Worm (Caenorhabditis elegans) whole organism, L3 larva: ENCODE data around the gene C25G6.4.

ENCODE experiments used
- ZK546.5 ChIP-seq: sonication (generic microtip); optimal IDR thresholded peaks from 2 replicates; lab custom pipeline; 2017; ENCODE audit warnings: missing biosample characterization, missing genetic modification characterization
- aly-2 ChIP-seq: fragments of 150-350 bp; optimal IDR thresholded peaks from 2 replicates; lab custom pipeline; 2014; ENCODE audit warnings: missing biosample characterization, missing genetic modification characterization
- ama-1 ChIP-seq: fragments of 150-350 bp; optimal IDR thresholded peaks from 2 replicates; lab custom pipeline; 2018
- ceh-16 ChIP-seq: sonication (generic microtip); optimal IDR thresholded peaks from 2 replicates; lab custom pipeline; 2017; ENCODE audit warnings: missing biosample characterization, missing genetic modification characterization
- ceh-28 ChIP-seq: fragments of 150-350 bp; optimal IDR thresholded peaks from 2 replicates; lab custom pipeline; 2014; ENCODE audit warnings: missing biosample characterization, missing genetic modification reagents, missing genetic modification characterization
- ceh-9 ChIP-seq: sonication (generic microtip); optimal IDR thresholded peaks from 2 replicates; lab custom pipeline; 2018; ENCODE audit warnings: missing biosample characterization, missing genetic modification characterization
- egl-5 ChIP-seq: fragments of 150-350 bp; optimal IDR thresholded peaks from 2 replicates; lab custom pipeline; 2017; ENCODE audit warnings: missing biosample characterization, missing genetic modification reagents, missing genetic modification characterization, inconsistent platforms
- elt-2 ChIP-seq: sonication (generic microtip); optimal IDR thresholded peaks from 2 replicates; lab custom pipeline; 2016; ENCODE audit warnings: missing genetic modification reagents, mild to moderate bottlenecking, missing genetic modification characterization, missing compliant biosample characterization
- elt-3 ChIP-seq, 3 experiments: fragments of 150-350 bp in 1 of 3; sonication (generic microtip) in 2 of 3; optimal IDR thresholded peaks; 2 replicates in 2 of 3; 4 replicates in 1 of 3; lab custom pipeline; 2014 to 2017; ENCODE audit warnings: missing biosample characterization in 3 of 3, missing genetic modification characterization in 3 of 3
- eor-1 ChIP-seq, 2 experiments: fragments of 150-350 bp; optimal IDR thresholded peaks; 2 replicates each; lab custom pipeline; 2014 to 2018; ENCODE audit warnings: missing biosample characterization in 2 of 2, missing genetic modification characterization in 2 of 2
- fos-1 ChIP-seq: fragments of 150-350 bp; optimal IDR thresholded peaks from 2 replicates; lab custom pipeline; 2014; ENCODE audit warnings: missing biosample characterization, missing genetic modification characterization
- hmg-11 ChIP-seq: sonication (generic microtip); optimal IDR thresholded peaks from 2 replicates; lab custom pipeline; 2016; ENCODE audit warnings: missing genetic modification characterization, missing compliant biosample characterization
- jun-1 ChIP-seq: fragments of 150-350 bp; optimal IDR thresholded peaks from 2 replicates; lab custom pipeline; 2014; ENCODE audit warnings: missing biosample characterization, missing genetic modification reagents, missing genetic modification characterization
- lin-15B ChIP-seq: fragments of 150-350 bp; optimal IDR thresholded peaks from 2 replicates; lab custom pipeline; 2014; ENCODE audit warnings: missing biosample characterization, missing genetic modification characterization
- lsy-12 ChIP-seq: sonication (generic microtip); optimal IDR thresholded peaks from 2 replicates; lab custom pipeline; 2016; ENCODE audit warnings: mild to moderate bottlenecking, missing genetic modification characterization, missing compliant biosample characterization
- mml-1 ChIP-seq: fragments of 150-350 bp; sonication (generic microtip); optimal IDR thresholded peaks from 3 replicates; lab custom pipeline; 2014; ENCODE audit warnings: missing biosample characterization, missing genetic modification characterization
- nfya-1 ChIP-seq: sonication (generic microtip); optimal IDR thresholded peaks from 2 replicates; lab custom pipeline; 2017; ENCODE audit warnings: missing genetic modification characterization, mild to moderate bottlenecking, missing compliant biosample characterization, antibody characterized with exemption, moderate library complexity; ENCODE audit not compliant: insufficient read depth
- nhr-12 ChIP-seq: fragments of 150-350 bp; optimal IDR thresholded peaks from 2 replicates; lab custom pipeline; 2014; ENCODE audit warnings: missing biosample characterization, missing genetic modification characterization
- nhr-23 ChIP-seq: fragments of 150-350 bp; optimal IDR thresholded peaks from 2 replicates; lab custom pipeline; 2014; ENCODE audit warnings: missing biosample characterization, missing genetic modification reagents, missing genetic modification characterization
- nhr-237 ChIP-seq: fragments of 150-350 bp; optimal IDR thresholded peaks from 2 replicates; lab custom pipeline; 2014; ENCODE audit warnings: missing biosample characterization, missing genetic modification characterization
- nhr-28 ChIP-seq: fragments of 150-350 bp; optimal IDR thresholded peaks from 2 replicates; lab custom pipeline; 2014; ENCODE audit warnings: missing biosample characterization, missing genetic modification characterization
- nhr-43 ChIP-seq: sonication (generic microtip); optimal IDR thresholded peaks from 2 replicates; lab custom pipeline; 2016; ENCODE audit warnings: mild to moderate bottlenecking, missing genetic modification characterization, missing compliant biosample characterization; ENCODE audit not compliant: poor library complexity, severe bottlenecking
- nhr-67 ChIP-seq: fragments of 150-350 bp; optimal IDR thresholded peaks from 2 replicates; lab custom pipeline; 2014; ENCODE audit warnings: missing biosample characterization, missing genetic modification characterization
- nhr-76 ChIP-seq: fragments of 150-350 bp; sonication (generic microtip); optimal IDR thresholded peaks from 5 replicates; lab custom pipeline; 2014; ENCODE audit warnings: missing biosample characterization, missing genetic modification characterization
- pha-4 ChIP-seq: fragments of 150-350 bp; optimal IDR thresholded peaks from 2 replicates; lab custom pipeline; 2014; ENCODE audit warnings: missing biosample characterization, missing genetic modification reagents, missing genetic modification characterization
- pqm-1 ChIP-seq: fragments of 150-350 bp; optimal IDR thresholded peaks from 2 replicates; lab custom pipeline; 2017; ENCODE audit warnings: missing biosample characterization, missing genetic modification characterization, inconsistent platforms
- sea-2 ChIP-seq: fragments of 150-350 bp; sonication (generic microtip); optimal IDR thresholded peaks from 4 replicates; lab custom pipeline; 2014; ENCODE audit warnings: missing biosample characterization, missing genetic modification reagents, missing genetic modification characterization
- snpc-4 ChIP-seq: fragments of 150-350 bp; optimal IDR thresholded peaks from 2 replicates; lab custom pipeline; 2014; ENCODE audit warnings: missing biosample characterization, missing genetic modification characterization
- tbx-2 ChIP-seq: sonication (generic microtip); optimal IDR thresholded peaks from 2 replicates; lab custom pipeline; 2016; ENCODE audit warnings: mild to moderate bottlenecking, missing genetic modification characterization, missing compliant biosample characterization
- unc-39 ChIP-seq: sonication (generic microtip); optimal IDR thresholded peaks from 4 replicates; lab custom pipeline; 2017; ENCODE audit warnings: missing biosample characterization, missing genetic modification characterization
- unc-62 ChIP-seq: fragments of 150-350 bp; sonication (generic microtip); optimal IDR thresholded peaks from 4 replicates; lab custom pipeline; 2014; ENCODE audit warnings: missing biosample characterization, missing genetic modification reagents, missing genetic modification characterization
- ztf-11 ChIP-seq: fragments of 150-350 bp; optimal IDR thresholded peaks from 2 replicates; lab custom pipeline; 2014; ENCODE audit warnings: missing biosample characterization, missing genetic modification characterization

C25G6.4 gene

ce11 chrX:1245717-1246116, 3.9 kb downstream of the C25G6.4 start, which contains the start of gene tsp-9:
Gene tsp-9 (plus strand): TSS chrX:1246017.
- no peak for TF ChIP-seq snpc-4 (tag; lab: Kevin White, UChicago)
- TF ChIP-seq nhr-12 (tag; lab: Kevin White, UChicago), result no peak
- TF ChIP-seq elt-2 (tag; lab: Kevin White, UChicago), result peak; percentile 64
- TF ChIP-seq nfya-1 (tag; lab: Kevin White, UChicago), result no peak
- TF ChIP-seq pha-4 (tag; lab: Kevin White, UChicago), result peak; percentile 17
- TF ChIP-seq fos-1 (tag; lab: Kevin White, UChicago), result no peak
- TF ChIP-seq sea-2, result no peak
- TF ChIP-seq nhr-23 (tag; lab: Kevin White, UChicago), result no peak

- TF ChIP-seq nhr-43 (tag; lab: Kevin White, UChicago) (no peak), ceh-28 (tag; lab: Kevin White, UChicago) (peak; percentile 20)
- TF ChIP-seq, all 47 proteins: peak for 1
Measured at ce11 chrX:1244235-1244634, 5.4 kb downstream of the C25G6.4 start.

- TF ChIP-seq nhr-237 (tag; lab: Kevin White, UChicago) (no peak), ZK546.5 (no peak), nhr-23 (tag; lab: Kevin White, UChicago) (no peak), lin-15B (no peak), pqm-1 (tag; lab: Kevin White, UChicago) (no peak)
Measured at ce11 chrX:1242763-1243162, 6.9 kb downstream of the C25G6.4 start.

ce11 chrX:1238803-1239202, 10.8 kb downstream of the C25G6.4 start, which contains the start of gene C25G6.3:
Gene C25G6.3 (minus strand): TSS chrX:1238903.
- no peak for TF ChIP-seq nhr-237 (tag; lab: Kevin White, UChicago)
- TF ChIP-seq ZK546.5, result no peak
- no peak for TF ChIP-seq egl-5 (tag; lab: Kevin White, UChicago)
- TF ChIP-seq ama-1, result no peak
- TF ChIP-seq unc-62 (GFP tag; lab: Kevin White, UChicago), result no peak
- TF ChIP-seq jun-1 (tag; lab: Kevin White, UChicago), result no peak
- no peak for TF ChIP-seq nhr-67 (tag; lab: Kevin White, UChicago)
- TF ChIP-seq eor-1 (tag; optimal IDR thresholded peaks at IDR 0.05; lab: Kevin White, UChicago), result no peak
- no peak for TF ChIP-seq lin-15B
- no peak for TF ChIP-seq aly-2 (tag; lab: Kevin White, UChicago)
- no peak for TF ChIP-seq unc-39 (tag; lab: Kevin White, UChicago)
- no peak for TF ChIP-seq pqm-1 (tag; lab: Kevin White, UChicago)
- no peak for TF ChIP-seq nhr-43 (tag; lab: Kevin White, UChicago)
- TF ChIP-seq mml-1, result no peak
- TF ChIP-seq elt-2 (tag; lab: Kevin White, UChicago), result no peak
- TF ChIP-seq nhr-28 (tag; lab: Kevin White, UChicago), result no peak
- no peak for TF ChIP-seq hmg-11 (tag; lab: Kevin White, UChicago)
- TF ChIP-seq nhr-76 (tag; lab: Kevin White, UChicago), result no peak
- no peak for TF ChIP-seq lsy-12 (tag; lab: Kevin White, UChicago)
- TF ChIP-seq, all 47 proteins: peak for 0

ce11 chrX:1232074-1232473, 17.6 kb downstream of the C25G6.4 start:
- TF ChIP-seq ceh-28 (tag; lab: Kevin White, UChicago), result no peak
- no peak for TF ChIP-seq elt-3 (tag; optimal IDR thresholded peaks at IDR 0.05; lab: Kevin White, UChicago)
- no peak for TF ChIP-seq snpc-4 (tag; lab: Kevin White, UChicago)

ce11 chrX:1230658-1231057, 19.0 kb downstream of the C25G6.4 start, which contains the start of gene C46H3.2:
Gene C46H3.2 (minus strand): TSS chrX:1230758.
- no peak for TF ChIP-seq pha-4 (tag; lab: Kevin White, UChicago)
- no peak for TF ChIP-seq nhr-43 (tag; lab: Kevin White, UChicago)
- TF ChIP-seq ztf-11, result no peak
- no peak for TF ChIP-seq nhr-28 (tag; lab: Kevin White, UChicago)
- TF ChIP-seq ceh-28 (tag; lab: Kevin White, UChicago), result no peak
- no peak for TF ChIP-seq unc-62 (GFP tag; lab: Kevin White, UChicago)
- no peak for TF ChIP-seq nfya-1 (tag; lab: Kevin White, UChicago)
- no peak for TF ChIP-seq nhr-237 (tag; lab: Kevin White, UChicago)
- no peak for TF ChIP-seq jun-1 (tag; lab: Kevin White, UChicago)
- TF ChIP-seq mml-1, result no peak
- no peak for TF ChIP-seq nhr-23 (tag; lab: Kevin White, UChicago)
- no peak for TF ChIP-seq tbx-2
- no peak for TF ChIP-seq snpc-4 (tag; lab: Kevin White, UChicago)
- TF ChIP-seq eor-1 (tag; optimal IDR thresholded peaks at IDR 0.05; lab: Kevin White, UChicago), result no peak
- no peak for TF ChIP-seq ceh-9 (tag; lab: Kevin White, UChicago)
- no peak for TF ChIP-seq ceh-16 (tag; lab: Kevin White, UChicago)
- TF ChIP-seq nhr-12 (tag; lab: Kevin White, UChicago), result no peak
- TF ChIP-seq, all 47 proteins: peak for 0
